Fruit fly (Drosophila melanogaster): ENCODE measurements around the gene CG32563.

Gene CG32563

DNA sequence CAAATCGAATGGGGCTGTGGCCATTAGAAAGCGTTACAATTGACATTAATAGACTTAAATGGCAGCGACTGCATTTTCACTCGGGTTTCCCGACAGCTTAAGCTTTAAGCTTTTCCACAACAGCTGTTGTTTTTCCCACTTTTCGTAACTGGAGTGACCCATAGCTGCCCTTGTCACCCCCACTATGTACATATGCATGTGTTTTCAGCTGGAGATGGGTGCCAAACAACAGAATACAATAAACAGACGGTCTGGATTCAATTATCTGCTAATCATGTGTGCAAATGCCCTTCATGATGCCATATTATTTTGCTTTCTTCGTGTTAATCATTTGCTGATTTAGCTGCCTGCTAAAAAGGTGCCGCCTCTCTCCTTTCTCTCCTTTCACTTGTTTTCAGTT lies 24.8 kb upstream of the CG32563 start:
- TF ChIP-seq D1 (tag; optimal IDR thresholded peaks at IDR 0.05), result no peak
- TF ChIP-seq Pif1B (GFP tag; optimal IDR thresholded peaks at IDR 0.05), result no peak
- no peak for TF ChIP-seq rn (GFP tag; IDR thresholded peaks at IDR 0.05)
- TF ChIP-seq CG9948 (tag; optimal IDR thresholded peaks at IDR 0.05), result no peak
- TF ChIP-seq CG32121 (GFP tag; IDR thresholded peaks at IDR 0.05), result no peak
- no peak for TF ChIP-seq CG12605 (GFP tag; IDR thresholded peaks at IDR 0.05)
- no peak for TF ChIP-seq Pif1A (GFP tag; optimal IDR thresholded peaks at IDR 0.05)
- no peak for TF ChIP-seq Snoo (tag; optimal IDR thresholded peaks at IDR 0.05)
- no peak for TF ChIP-seq CG17806 (tag; optimal IDR thresholded peaks at IDR 0.05)
- no peak for TF ChIP-seq gl (tag; optimal IDR thresholded peaks at IDR 0.05)
- no peak for TF ChIP-seq CG15710 (tag; optimal IDR thresholded peaks at IDR 0.05)
- TF ChIP-seq CG4496 (GFP tag; IDR thresholded peaks at IDR 0.05), result no peak
- TF ChIP-seq Ets98B (GFP tag; IDR thresholded peaks at IDR 0.05), result no peak

DNA sequence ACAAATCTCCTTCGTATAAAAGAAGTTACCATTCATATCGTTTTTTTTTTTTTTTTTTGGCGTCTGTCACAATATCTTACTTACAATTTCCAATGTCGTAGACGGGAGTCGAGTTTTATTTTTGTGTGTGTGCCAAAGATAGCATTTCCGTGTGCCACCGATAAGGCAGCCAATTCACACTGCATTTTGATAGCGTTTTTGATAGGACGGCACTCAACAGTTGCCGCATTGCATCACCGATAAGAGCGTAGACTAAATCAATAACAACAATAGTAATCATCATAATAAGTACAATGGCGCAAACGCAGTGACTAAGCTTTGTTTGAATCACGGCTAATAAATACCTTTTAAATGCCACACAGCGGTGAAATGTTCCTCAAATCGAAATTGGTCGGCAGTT lies 21.8 kb upstream of the CG32563 start:
- TF ChIP-seq Pif1A (GFP tag; optimal IDR thresholded peaks at IDR 0.05) (no peak), Snoo (tag; optimal IDR thresholded peaks at IDR 0.05) (no peak), CG15710 (tag; optimal IDR thresholded peaks at IDR 0.05) (no peak), rn (GFP tag; IDR thresholded peaks at IDR 0.05) (no peak), gl (tag; optimal IDR thresholded peaks at IDR 0.05) (no peak), Pif1B (GFP tag; optimal IDR thresholded peaks at IDR 0.05) (no peak), CG34367 (tag; optimal IDR thresholded peaks at IDR 0.05) (no peak), fd96Ca (GFP tag; IDR thresholded peaks at IDR 0.05) (no peak), CG8301 (tag; optimal IDR thresholded peaks at IDR 0.05) (no peak), EcR (GFP tag; optimal IDR thresholded peaks at IDR 0.05) (no peak), CG17806 (tag; optimal IDR thresholded peaks at IDR 0.05) (no peak), CG12605 (GFP tag; IDR thresholded peaks at IDR 0.05) (no peak), CG9948 (tag; optimal IDR thresholded peaks at IDR 0.05) (no peak), D1 (tag; optimal IDR thresholded peaks at IDR 0.05) (no peak)

DNA sequence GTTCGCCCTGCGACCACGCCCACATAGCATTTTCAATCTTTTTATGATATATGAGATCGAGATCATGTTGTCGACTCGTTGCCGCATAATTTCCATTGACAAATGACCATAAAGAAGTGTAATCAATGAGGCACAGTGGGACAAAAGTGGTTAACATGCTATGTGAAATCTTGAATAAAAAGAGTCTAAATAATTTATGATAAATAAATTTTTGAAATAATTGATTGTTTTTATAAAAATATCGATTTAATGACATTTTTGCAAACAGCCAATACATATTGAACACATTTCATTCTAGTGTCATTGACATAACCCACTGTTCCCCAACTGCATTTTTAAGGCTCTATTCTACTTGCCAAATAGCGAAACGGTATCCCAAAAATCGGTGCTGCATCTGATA lies 20.7 kb upstream of the CG32563 start:
- TF ChIP-seq CG4496 (GFP tag; IDR thresholded peaks at IDR 0.05) (peak; percentile 73), CG32121 (GFP tag; IDR thresholded peaks at IDR 0.05) (peak; percentile 57; the same call in 1 of the 2 replicates), fd96Ca (GFP tag; IDR thresholded peaks at IDR 0.05) (0 out of 3 replicates have a peak, but pooled peaks have one; percentile 28), CG12605 (GFP tag; IDR thresholded peaks at IDR 0.05) (0 out of 2 replicates have a peak, but pooled peaks have one; percentile 36), CG9948 (tag; optimal IDR thresholded peaks at IDR 0.05) (peak; percentile 4), CG13204 (GFP tag; optimal IDR thresholded peaks at IDR 0.05) (no peak), CG15710 (tag; optimal IDR thresholded peaks at IDR 0.05) (no peak), Pif1B (GFP tag; optimal IDR thresholded peaks at IDR 0.05) (peak; percentile 2), Pif1A (GFP tag; optimal IDR thresholded peaks at IDR 0.05) (peak; percentile 30), gl (tag; optimal IDR thresholded peaks at IDR 0.05) (no peak), CG17806 (tag; optimal IDR thresholded peaks at IDR 0.05) (peak; percentile 20), CG8159 (tag; optimal IDR thresholded peaks at IDR 0.05) (no peak), Ets98B (GFP tag; IDR thresholded peaks at IDR 0.05) (peak; percentile 54), CG8301 (tag; optimal IDR thresholded peaks at IDR 0.05) (peak; percentile 20), CG14655 (GFP tag; optimal IDR thresholded peaks at IDR 0.05) (peak; percentile 12), rn (GFP tag; IDR thresholded peaks at IDR 0.05) (no peak)

DNA sequence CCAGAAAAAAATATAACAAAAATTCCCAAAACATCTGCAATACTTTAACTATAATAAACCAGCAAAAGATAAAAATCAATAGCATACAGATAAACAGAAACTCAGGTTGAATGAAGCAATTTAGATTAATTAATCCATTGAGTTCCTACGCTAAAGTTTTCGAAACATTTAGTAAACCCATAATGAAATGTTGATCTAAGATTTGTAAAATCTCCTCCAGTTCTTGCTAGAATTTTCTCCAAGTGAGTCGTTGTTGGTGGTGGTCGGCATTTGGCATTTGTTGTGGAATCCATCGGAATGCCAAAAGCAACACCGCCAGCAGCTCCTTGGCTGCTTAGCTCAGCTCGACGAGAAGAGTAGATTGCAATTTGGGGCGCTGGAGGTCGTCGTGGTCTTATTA lies 20.1 kb upstream of the CG32563 start:
- TF ChIP-seq CG17806 (tag; optimal IDR thresholded peaks at IDR 0.05), result no peak
- no peak for TF ChIP-seq CG14655 (GFP tag; optimal IDR thresholded peaks at IDR 0.05)
- no peak for TF ChIP-seq CG10348 (GFP tag; IDR thresholded peaks at IDR 0.05)

DNA sequence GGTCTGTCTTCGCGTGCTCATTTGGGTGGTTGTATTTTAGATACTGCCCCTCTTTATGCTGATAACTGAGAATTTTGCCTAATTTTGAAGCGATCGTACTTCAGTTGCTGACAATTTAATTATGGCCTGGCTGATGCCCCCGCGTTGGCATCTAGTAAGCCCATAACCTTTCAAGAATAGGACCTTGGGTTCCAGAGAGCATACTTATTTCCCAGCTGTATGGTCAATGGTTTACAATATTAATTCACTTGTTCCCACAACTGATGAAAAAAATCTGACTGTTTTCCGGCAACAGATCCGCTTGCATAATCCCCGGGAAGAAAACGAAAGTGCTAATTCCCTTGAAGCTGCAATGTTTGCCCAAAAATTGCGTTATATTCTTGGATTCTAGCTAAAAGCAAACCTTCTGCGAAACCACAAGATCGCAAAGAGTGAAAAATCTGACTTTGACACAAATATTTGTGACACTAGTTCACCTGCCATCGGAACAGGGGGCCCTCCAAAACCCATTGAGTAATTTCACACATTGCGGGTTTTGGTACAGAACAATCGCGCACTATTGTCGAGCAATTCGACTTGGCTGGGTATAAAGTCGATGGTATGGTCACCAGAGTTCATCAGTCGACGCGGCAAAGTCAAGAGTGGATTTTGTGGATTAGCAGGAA lies 5.6 kb upstream of the CG32563 start, which contains the start of the genes TTLL1A and CG5070:
TSS of gene TTLL1A (minus strand) at position 101 of the 665 bp plus-strand sequence.
TSS of gene CG5070 (plus strand) at position 615 of the 665 bp plus-strand sequence.
- TF ChIP-seq CG8301 (tag; optimal IDR thresholded peaks at IDR 0.05) (no peak), gl (tag; optimal IDR thresholded peaks at IDR 0.05) (no peak), EcR (GFP tag; optimal IDR thresholded peaks at IDR 0.05) (no peak), D1 (tag; optimal IDR thresholded peaks at IDR 0.05) (no peak), CG17806 (tag; optimal IDR thresholded peaks at IDR 0.05) (no peak), Ets98B (GFP tag; IDR thresholded peaks at IDR 0.05) (no peak), CG14655 (GFP tag; optimal IDR thresholded peaks at IDR 0.05) (no peak), Snoo (tag; optimal IDR thresholded peaks at IDR 0.05) (no peak), rn (GFP tag; IDR thresholded peaks at IDR 0.05) (no peak), Pif1A (GFP tag; optimal IDR thresholded peaks at IDR 0.05) (no peak), CG13204 (GFP tag; optimal IDR thresholded peaks at IDR 0.05) (no peak), Pif1B (GFP tag; optimal IDR thresholded peaks at IDR 0.05) (no peak), fd96Ca (GFP tag; IDR thresholded peaks at IDR 0.05) (no peak), CG8159 (tag; optimal IDR thresholded peaks at IDR 0.05) (no peak)

DNA sequence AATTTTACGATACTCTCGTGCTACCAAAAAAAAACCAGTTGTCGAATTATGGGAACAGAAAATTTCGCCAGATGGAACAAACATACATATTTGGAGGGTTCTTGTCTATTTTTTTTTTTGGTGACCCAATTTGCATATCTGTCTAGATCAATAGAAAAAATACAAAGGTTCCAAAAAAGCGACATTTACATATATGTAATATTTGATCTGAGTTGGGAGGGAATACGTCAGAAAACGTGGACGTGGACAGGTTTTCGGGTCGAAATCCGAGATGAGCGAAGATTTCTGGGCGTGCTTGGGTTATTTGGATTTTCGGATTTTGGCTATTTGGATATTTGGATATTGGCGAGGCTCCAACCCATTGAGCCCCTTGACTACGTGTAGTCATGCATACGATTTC lies 3.2 kb upstream of the CG32563 start:
- no peak for TF ChIP-seq rn (GFP tag; IDR thresholded peaks at IDR 0.05)
- TF ChIP-seq CG32121 (GFP tag; IDR thresholded peaks at IDR 0.05), result no peak
- TF ChIP-seq CG4496 (GFP tag; IDR thresholded peaks at IDR 0.05), result no peak
- TF ChIP-seq CG17806 (tag; optimal IDR thresholded peaks at IDR 0.05), result no peak
- TF ChIP-seq CG14655 (GFP tag; optimal IDR thresholded peaks at IDR 0.05), result no peak
- TF ChIP-seq CG10348 (GFP tag; IDR thresholded peaks at IDR 0.05), result no peak
- no peak for TF ChIP-seq Pif1A (GFP tag; optimal IDR thresholded peaks at IDR 0.05)
- no peak for TF ChIP-seq D1 (tag; optimal IDR thresholded peaks at IDR 0.05)
- no peak for TF ChIP-seq CG9948 (tag; optimal IDR thresholded peaks at IDR 0.05)
- TF ChIP-seq Snoo (tag; optimal IDR thresholded peaks at IDR 0.05), result no peak
- TF ChIP-seq CG15710 (tag; optimal IDR thresholded peaks at IDR 0.05), result no peak
- no peak for TF ChIP-seq Pif1B (GFP tag; optimal IDR thresholded peaks at IDR 0.05)
- TF ChIP-seq CG8301 (tag; optimal IDR thresholded peaks at IDR 0.05), result no peak
- TF ChIP-seq fd96Ca (GFP tag; IDR thresholded peaks at IDR 0.05), result no peak
- TF ChIP-seq CG8159 (tag; optimal IDR thresholded peaks at IDR 0.05), result no peak
- no peak for TF ChIP-seq CG12605 (GFP tag; IDR thresholded peaks at IDR 0.05)
- TF ChIP-seq Ets98B (GFP tag; IDR thresholded peaks at IDR 0.05), result no peak
- TF ChIP-seq gl (tag; optimal IDR thresholded peaks at IDR 0.05), result no peak
- no peak for TF ChIP-seq CG34367 (tag; optimal IDR thresholded peaks at IDR 0.05)
